Fruit fly (Drosophila melanogaster): Measurements from ENCODE around the gene CG2909.

- TF ChIP-seq CG11617 (GFP tag; optimal IDR thresholded peaks at IDR 0.05) (no peak), CG12768 (GFP tag; optimal IDR thresholded peaks at IDR 0.05) (no peak), pad (GFP tag; optimal IDR thresholded peaks at IDR 0.05) (no peak), toe (GFP tag; optimal IDR thresholded peaks at IDR 0.05) (no peak)
Observed at dm6 chrX:10369315-10369714, 43.1 kb downstream of the CG2909 start.
